Worm (Caenorhabditis elegans) whole organism, L4 larva: ENCODE data around the gene daam-1.

ENCODE experiments used
- cey-2 ChIP-seq: sonication (generic microtip); optimal IDR thresholded peaks from 3 replicates; lab custom pipeline; 2017; ENCODE audit warnings: missing genetic modification characterization, mild to moderate bottlenecking, missing compliant biosample characterization, antibody characterized with exemption, borderline replicate concordance; ENCODE audit not compliant: insufficient read depth
- dpl-1 ChIP-seq: fragments of 150-350 bp; optimal IDR thresholded peaks from 2 replicates; lab custom pipeline; 2014; ENCODE audit warnings: missing biosample characterization, missing genetic modification reagents, missing genetic modification characterization
- fos-1 ChIP-seq: fragments of 150-350 bp; optimal IDR thresholded peaks from 2 replicates; lab custom pipeline; 2014; ENCODE audit warnings: missing biosample characterization, missing genetic modification characterization
- lin-15B ChIP-seq: fragments of 150-350 bp; sonication (generic microtip); optimal IDR thresholded peaks from 3 replicates; lab custom pipeline; 2014; ENCODE audit warnings: missing biosample characterization, missing genetic modification characterization
- madf-9 ChIP-seq: fragments of 200-800 bp; sonication (Bioruptor generic); conservative IDR thresholded peaks from 2 replicates; pipeline ENCODE4 v1.3.6; 2022; ENCODE audit warnings: missing genetic modification reagents, missing genetic modification characterization, missing compliant biosample characterization
- mdt-29 ChIP-seq: fragments of 200-800 bp; sonication (Bioruptor generic); IDR thresholded peaks from 2 replicates; pipeline ENCODE4 v1.3.6; 2022; ENCODE audit warnings: missing genetic modification reagents, missing genetic modification characterization, missing compliant biosample characterization
- mxl-2 ChIP-seq: fragments of 200-800 bp; sonication (Bioruptor generic); conservative IDR thresholded peaks from 2 replicates; pipeline ENCODE4 v1.3.6; 2022; ENCODE audit warnings: missing genetic modification reagents, missing genetic modification characterization, missing compliant biosample characterization
- nhr-41 ChIP-seq: fragments of 200-800 bp; sonication (Bioruptor generic); IDR thresholded peaks from 2 replicates; pipeline ENCODE4 v1.3.6; 2022; ENCODE audit warnings: missing genetic modification reagents, missing genetic modification characterization, missing compliant biosample characterization
- nhr-76 ChIP-seq: fragments of 150-350 bp; optimal IDR thresholded peaks from 2 replicates; lab custom pipeline; 2014; ENCODE audit warnings: missing biosample characterization, missing genetic modification characterization
- skn-1 ChIP-seq: fragments of 150-350 bp; optimal IDR thresholded peaks from 2 replicates; lab custom pipeline; 2014; ENCODE audit warnings: missing biosample characterization, missing genetic modification characterization
- tra-1 ChIP-seq: fragments of 200-800 bp; sonication (Bioruptor generic); IDR thresholded peaks from 2 replicates; pipeline ENCODE4 v1.3.6; 2022; ENCODE audit warnings: missing genetic modification reagents, missing genetic modification characterization, missing compliant biosample characterization
- zip-11 ChIP-seq: fragments of 200-800 bp; sonication (Bioruptor generic); IDR thresholded peaks from 2 replicates; pipeline ENCODE4 v1.3.6; 2022; ENCODE audit warnings: missing genetic modification characterization, missing compliant biosample characterization
- zip-2 ChIP-seq: fragments of 150-350 bp; optimal IDR thresholded peaks from 2 replicates; lab custom pipeline; 2014; ENCODE audit warnings: missing biosample characterization, missing genetic modification characterization

The daam-1 gene

ce11 chrV:16067-16845 is 67.4 kb downstream of the daam-1 start (continued):
- no peak for TF ChIP-seq dpl-1
- no peak for TF ChIP-seq mdt-29 (GFP tag; lab: Robert Waterston, UW)
- TF ChIP-seq zip-11: no peak
- no peak for TF ChIP-seq nhr-76
- TF ChIP-seq nhr-41: no peak
- no peak for TF ChIP-seq zip-2
- TF ChIP-seq madf-9 (GFP tag; lab: Robert Waterston, UW): no peak
- no peak for TF ChIP-seq tra-1 (GFP tag; lab: Robert Waterston, UW)
- no peak for TF ChIP-seq fos-1
- no peak for TF ChIP-seq skn-1
- TF ChIP-seq lin-15B: no peak
- no peak for TF ChIP-seq mxl-2 (GFP tag; lab: Robert Waterston, UW)
- TF ChIP-seq cey-2 (tag; lab: Kevin White, UChicago): no peak
